Fruit fly (Drosophila melanogaster) whole organism, adult: ENCODE measurements around the gene Tsf2.

Source experiments
- CG11617 ChIP-seq: fragments of 200-800 bp; sonication (Bioruptor generic); optimal IDR thresholded peaks from 2 replicates; lab custom pipeline; 2017; ENCODE audit warnings: mild to moderate bottlenecking, missing biosample characterization, missing genetic modification reagents, missing genetic modification characterization
- CG12768 ChIP-seq: fragments of 200-800 bp; sonication (Bioruptor generic); optimal IDR thresholded peaks from 2 replicates; lab custom pipeline; 2017; ENCODE audit warnings: missing biosample characterization, missing genetic modification characterization, mild to moderate bottlenecking, moderate library complexity, missing genetic modification reagents
- CG14711 ChIP-seq: fragments of 200-800 bp; sonication (Bioruptor generic); optimal IDR thresholded peaks from 2 replicates; lab custom pipeline; 2018; ENCODE audit warnings: missing biosample characterization, mild to moderate bottlenecking, missing genetic modification characterization, moderate library complexity
- CG1620 ChIP-seq: fragments of 200-800 bp; sonication (Bioruptor generic); optimal IDR thresholded peaks from 2 replicates; lab custom pipeline; 2016; ENCODE audit warnings: missing biosample characterization, missing genetic modification characterization
- CG33017 ChIP-seq: fragments of 200-800 bp; sonication (Bioruptor generic); optimal IDR thresholded peaks from 2 replicates; lab custom pipeline; 2018; ENCODE audit warnings: missing biosample characterization, mild to moderate bottlenecking, missing genetic modification characterization, moderate library complexity
- CG5204 ChIP-seq: fragments of 200-800 bp; sonication (Bioruptor generic); optimal IDR thresholded peaks from 2 replicates; lab custom pipeline; 2016; ENCODE audit warnings: missing biosample characterization, missing genetic modification characterization
- CG7045 ChIP-seq: fragments of 200-800 bp; sonication (Bioruptor generic); optimal IDR thresholded peaks from 2 replicates; lab custom pipeline; 2017; ENCODE audit warnings: missing biosample characterization, mild to moderate bottlenecking, missing genetic modification characterization
- CG7101 ChIP-seq: fragments of 200-800 bp; sonication (Bioruptor generic); optimal IDR thresholded peaks from 2 replicates; lab custom pipeline; 2018; ENCODE audit warnings: missing biosample characterization, mild to moderate bottlenecking, missing genetic modification characterization, moderate library complexity
- Clk ChIP-seq: fragments of 200-800 bp; sonication (Bioruptor generic); optimal IDR thresholded peaks from 2 replicates; lab custom pipeline; 2017; ENCODE audit warnings: missing biosample characterization, missing genetic modification characterization
- Crg-1 ChIP-seq: fragments of 200-800 bp; sonication (Bioruptor generic); optimal IDR thresholded peaks from 2 replicates; lab custom pipeline; 2016; ENCODE audit warnings: missing biosample characterization, missing genetic modification characterization
- Hr96 ChIP-seq: fragments of 200-800 bp; sonication (Bioruptor generic); optimal IDR thresholded peaks from 2 replicates; lab custom pipeline; 2016; ENCODE audit warnings: missing biosample characterization, missing genetic modification characterization
- Mnt ChIP-seq: fragments of 200-800 bp; sonication (Bioruptor generic); optimal IDR thresholded peaks from 2 replicates; lab custom pipeline; 2016; ENCODE audit warnings: missing biosample characterization, mild to moderate bottlenecking, missing genetic modification characterization
- bab1 ChIP-seq: fragments of 200-800 bp; sonication (Bioruptor generic); optimal IDR thresholded peaks from 3 replicates; lab custom pipeline; 2019; ENCODE audit warnings: missing biosample characterization, mild to moderate bottlenecking, missing genetic modification characterization, moderate library complexity
- cic ChIP-seq: fragments of 200-800 bp; sonication (Bioruptor generic); optimal IDR thresholded peaks from 2 replicates; lab custom pipeline; 2017; ENCODE audit warnings: missing biosample characterization, mild to moderate bottlenecking, missing genetic modification characterization, moderate library complexity
- cnc ChIP-seq, 2 experiments: fragments of >200 bp; optimal IDR thresholded peaks; 2 replicates each; lab custom pipeline; 2017
- kay ChIP-seq: fragments of 200-800 bp; sonication (Bioruptor generic); peaks from one replicate; lab custom pipeline; 2016; ENCODE audit warnings: missing biosample characterization, missing genetic modification characterization, borderline replicate concordance
- ovo ChIP-seq: fragments of 200-800 bp; sonication (Bioruptor generic); optimal IDR thresholded peaks from 2 replicates; lab custom pipeline; 2016; ENCODE audit warnings: missing biosample characterization, missing genetic modification characterization
- pad ChIP-seq: fragments of 200-800 bp; sonication (Bioruptor generic); optimal IDR thresholded peaks from 3 replicates; lab custom pipeline; 2017; ENCODE audit warnings: missing biosample characterization, missing genetic modification characterization, mild to moderate bottlenecking, moderate library complexity, missing genetic modification reagents
- tj ChIP-seq: fragments of 200-800 bp; sonication (Bioruptor generic); optimal IDR thresholded peaks from 3 replicates; lab custom pipeline; 2017; ENCODE audit warnings: missing biosample characterization, mild to moderate bottlenecking, missing genetic modification characterization, moderate library complexity
- toe ChIP-seq: fragments of 200-800 bp; sonication (Bioruptor generic); optimal IDR thresholded peaks from 2 replicates; lab custom pipeline; 2016; ENCODE audit warnings: missing biosample characterization, missing genetic modification characterization

Tsf2 gene

DNA sequence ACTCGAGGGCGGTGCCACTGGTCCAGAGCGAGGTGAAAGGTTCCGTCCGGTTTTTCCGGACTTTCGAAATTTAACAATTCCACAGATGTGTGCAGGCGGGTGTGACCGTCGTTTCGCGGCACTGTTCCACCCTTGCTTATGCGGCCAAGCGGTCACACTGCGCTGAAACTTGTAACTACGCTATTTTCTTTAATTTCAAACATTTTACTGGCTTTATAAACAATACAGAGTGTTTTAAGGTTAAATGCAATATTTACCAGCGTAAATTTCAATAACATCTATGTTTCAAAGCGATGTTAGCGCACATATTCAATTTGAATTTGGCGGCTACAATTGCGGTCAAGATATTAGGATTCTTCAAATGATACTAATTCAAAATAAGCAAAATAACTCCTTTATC is 3.5 kb downstream of the Tsf2 start, which contains the start of gene nst:
nst (minus strand) TSS at position 128 of the 400 bp plus-strand sequence.
- TF ChIP-seq toe (no peak), kay (GFP tag; lab: Kevin White, UChicago) (no peak), tj (GFP tag; lab: Kevin White, UChicago) (peak; percentile 22), CG14711 (tag; lab: Kevin White, UChicago) (no peak), CG11617 (GFP tag; lab: Kevin White, UChicago) (no peak), Crg-1 (no peak), CG33017 (tag; lab: Kevin White, UChicago) (no peak), Mnt (GFP tag; lab: Kevin White, UChicago) (no peak), CG1620 (no peak), Clk (GFP tag; lab: Kevin White, UChicago) (no peak), CG12768 (GFP tag; lab: Kevin White, UChicago) (no peak), ovo (no peak), cic (GFP tag; lab: Kevin White, UChicago) (no peak), CG5204 (GFP tag; lab: Kevin White, UChicago) (no peak), Hr96 (GFP tag; lab: Kevin White, UChicago) (no peak), bab1 (peak; percentile 21)

DNA sequence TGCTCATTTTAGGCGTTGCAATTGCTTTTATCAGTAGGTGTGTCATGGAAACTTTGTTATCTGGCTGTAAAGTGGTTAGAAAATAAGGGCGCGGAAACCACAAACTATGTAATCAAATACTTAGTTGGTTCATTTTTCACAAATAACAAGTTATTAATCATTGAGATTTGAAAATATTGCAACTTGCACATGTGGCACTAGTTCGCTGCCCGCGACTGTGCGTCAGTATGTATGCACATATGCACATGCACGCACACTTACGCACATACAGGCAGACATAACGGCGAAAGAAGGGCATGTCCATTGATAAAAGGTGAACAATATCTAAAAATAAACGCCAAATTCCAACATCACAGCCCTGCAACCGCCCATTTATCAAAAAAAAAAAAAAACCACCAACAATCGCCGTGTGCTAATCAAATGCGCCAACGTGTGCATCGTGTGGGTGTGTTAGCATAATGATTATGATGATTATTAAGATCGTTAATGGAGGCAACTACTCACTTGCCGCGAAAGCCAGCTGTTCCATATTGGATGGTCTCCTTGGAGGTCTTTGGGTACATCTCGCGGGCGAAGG is 4.0 kb downstream of the Tsf2 start:
- TF ChIP-seq CG11617 (GFP tag; lab: Kevin White, UChicago) (peak; percentile 21), kay (GFP tag; lab: Kevin White, UChicago) (no peak), tj (GFP tag; lab: Kevin White, UChicago) (peak; percentile 15), toe (no peak), CG12768 (GFP tag; lab: Kevin White, UChicago) (no peak), Crg-1 (no peak), bab1 (no peak), cnc (optimal IDR thresholded peaks at IDR 0.05; lab: Kevin White, UChicago) (no peak), CG1620 (no peak), CG5204 (GFP tag; lab: Kevin White, UChicago) (no peak), CG33017 (tag; lab: Kevin White, UChicago) (peak; percentile 66), pad (GFP tag; lab: Kevin White, UChicago) (no peak), CG7101 (tag; lab: Kevin White, UChicago) (peak; percentile 50), Hr96 (GFP tag; lab: Kevin White, UChicago) (no peak), CG7045 (GFP tag; lab: Kevin White, UChicago) (peak; percentile 36), Mnt (GFP tag; lab: Kevin White, UChicago) (peak; percentile 50), CG14711 (tag; lab: Kevin White, UChicago) (peak; percentile 3), cic (GFP tag; lab: Kevin White, UChicago) (no peak), Clk (GFP tag; lab: Kevin White, UChicago) (peak; percentile 19), ovo (peak; percentile 41)

DNA sequence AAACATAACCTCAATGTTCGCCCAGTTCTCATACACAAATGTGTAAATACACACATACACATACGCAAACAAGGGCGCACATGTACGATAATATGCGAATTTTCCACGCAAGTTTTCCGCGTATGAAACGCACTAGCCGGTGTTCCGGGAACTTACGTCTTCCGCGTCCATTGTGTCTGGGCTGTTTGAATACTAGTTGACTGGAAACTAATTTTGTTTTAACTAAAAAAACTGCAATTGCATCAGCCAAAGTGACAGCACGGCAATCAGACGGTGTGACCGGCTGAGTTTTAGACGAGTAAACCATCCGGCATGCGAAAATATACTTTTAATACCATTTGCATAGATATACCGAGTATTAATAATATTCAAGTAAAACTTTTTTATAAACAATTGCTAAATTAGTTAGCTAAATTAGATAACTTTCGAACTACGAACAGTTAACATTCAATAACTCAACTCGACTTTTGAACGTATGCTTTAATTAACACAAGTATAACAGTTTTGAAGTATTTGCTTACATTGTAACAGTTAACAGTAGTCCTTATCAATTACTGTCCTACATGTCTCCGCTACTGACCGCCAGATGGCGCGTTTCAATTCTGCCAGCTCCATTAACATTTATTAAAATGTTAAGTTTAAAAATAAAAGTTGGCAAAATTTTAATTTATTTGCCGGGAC is 7.0 kb downstream of the Tsf2 start, which contains the start of gene eIF2beta:
eIF2beta (minus strand) TSS at position 299 of the 681 bp plus-strand sequence.
- TF ChIP-seq cic (GFP tag; lab: Kevin White, UChicago) (peak; percentile 8), CG1620 (peak; percentile 2), bab1 (peak; percentile 55), CG14711 (tag; lab: Kevin White, UChicago) (peak; percentile 20), Clk (GFP tag; lab: Kevin White, UChicago) (no peak), tj (GFP tag; lab: Kevin White, UChicago) (peak; percentile 44), Mnt (GFP tag; lab: Kevin White, UChicago) (peak; percentile 98), pad (GFP tag; lab: Kevin White, UChicago) (peak; percentile 15), CG5204 (GFP tag; lab: Kevin White, UChicago) (no peak), CG12768 (GFP tag; lab: Kevin White, UChicago) (no peak), CG11617 (GFP tag; lab: Kevin White, UChicago) (peak; percentile 28), cnc (optimal IDR thresholded peaks at IDR 0.05; lab: Kevin White, UChicago) (no peak), kay (GFP tag; lab: Kevin White, UChicago) (no peak)

dm6 chr3L:12523941-12524340 is 9.6 kb downstream of the Tsf2 start, which contains the start of the genes ver and Gcn5:
Gene ver (plus strand): TSS chr3L:12523987.
Gene Gcn5 (minus strand): TSS chr3L:12524014.
- peak; percentile 98 for TF ChIP-seq CG33017 (tag; lab: Kevin White, UChicago)
- peak; percentile 99 for TF ChIP-seq CG12768 (GFP tag; lab: Kevin White, UChicago)
- peak; percentile 93 for TF ChIP-seq pad (GFP tag; lab: Kevin White, UChicago)
- TF ChIP-seq bab1 = peak; percentile 96
- TF ChIP-seq kay (GFP tag; lab: Kevin White, UChicago) = no peak
- peak; percentile 97 for TF ChIP-seq Clk (GFP tag; lab: Kevin White, UChicago)
- TF ChIP-seq cic (GFP tag; lab: Kevin White, UChicago) = peak; percentile 90
- peak; percentile 94 for TF ChIP-seq Hr96 (GFP tag; lab: Kevin White, UChicago)
- TF ChIP-seq ovo = peak; percentile 94
- peak; percentile 97 for TF ChIP-seq CG1620
- peak; percentile 99 for TF ChIP-seq CG11617 (GFP tag; lab: Kevin White, UChicago)
- peak; percentile 97 for TF ChIP-seq Crg-1
- peak; percentile 99 for TF ChIP-seq CG7101 (tag; lab: Kevin White, UChicago)
- TF ChIP-seq CG14711 (tag; lab: Kevin White, UChicago) = peak; percentile 97
- TF ChIP-seq toe = peak; percentile 97
- TF ChIP-seq tj (GFP tag; lab: Kevin White, UChicago) = peak; percentile 94
- TF ChIP-seq Mnt (GFP tag; lab: Kevin White, UChicago) = peak; percentile 94
- TF ChIP-seq CG5204 (GFP tag; lab: Kevin White, UChicago) = peak; percentile 97
- no peak for TF ChIP-seq cnc (optimal IDR thresholded peaks at IDR 0.05; lab: Kevin White, UChicago)
- TF ChIP-seq CG7045 (GFP tag; lab: Kevin White, UChicago) = peak; percentile 99

- TF ChIP-seq Mnt (GFP tag; lab: Kevin White, UChicago) = peak; percentile 73
- peak; percentile 83 for TF ChIP-seq cic (GFP tag; lab: Kevin White, UChicago)
- no peak for TF ChIP-seq pad (GFP tag; lab: Kevin White, UChicago)
- TF ChIP-seq CG5204 (GFP tag; lab: Kevin White, UChicago) = no peak
These were observed 14.2 kb downstream of the Tsf2 start for dm6 chr3L:12519315-12519714.
